Worm (Caenorhabditis elegans): ENCODE data around the gene tank-1.

Gene tank-1

DNA sequence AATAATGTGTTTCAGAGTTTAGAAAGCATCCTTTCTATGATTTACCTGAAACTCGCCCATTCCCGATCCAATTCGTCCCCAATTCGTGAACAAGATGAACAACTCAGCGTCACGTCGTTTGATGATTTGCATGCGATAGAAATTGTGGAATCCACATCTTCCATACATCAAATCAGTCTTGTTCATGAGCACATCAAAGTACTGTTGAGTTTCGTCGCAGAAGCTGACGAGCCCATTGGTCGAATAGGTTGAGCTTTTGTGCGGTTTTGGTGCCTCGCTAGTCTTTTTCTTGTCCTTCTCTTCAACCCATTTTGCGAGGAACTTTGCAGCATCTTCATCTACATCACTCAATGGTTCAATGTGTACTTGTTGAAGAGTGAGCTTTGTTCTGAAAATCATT, 7.6 kb downstream of the tank-1 start:
- no peak for TF ChIP-seq zfp-2 (tag; optimal IDR thresholded peaks at IDR 0.05)
- TF ChIP-seq aha-1 (tag): peak; percentile 73

DNA sequence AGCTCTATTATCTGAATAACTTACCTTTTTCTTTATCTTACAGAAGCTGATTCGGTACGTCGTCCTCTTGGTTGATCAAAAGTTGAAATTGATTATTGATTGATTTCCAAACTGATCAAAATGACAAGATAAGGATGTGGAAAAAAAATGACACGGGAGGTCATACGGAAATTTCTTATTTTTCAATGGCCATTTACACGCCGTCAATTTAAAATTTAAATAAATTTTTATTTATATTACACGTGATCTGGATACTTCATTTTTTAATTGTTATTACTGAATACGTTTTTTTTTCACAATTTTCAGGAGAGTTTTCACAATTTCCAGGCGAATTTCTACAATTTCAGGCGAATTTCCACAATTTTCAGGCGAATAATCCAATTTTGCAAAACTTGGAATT, 9.6 kb downstream of the tank-1 start, which contains the start of gene Y75B7B.2:
Y75B7B.2 (minus strand) TSS at position 101 of the 400 bp plus-strand sequence.
- TF ChIP-seq daf-8 (GFP tag; IDR thresholded peaks at IDR 0.05) (no peak), aha-1 (tag) (peak; percentile 12), snpc-4 (tag; optimal IDR thresholded peaks at IDR 0.05) (no peak), egl-43 (GFP tag; IDR thresholded peaks at IDR 0.05) (no peak), sdz-12 (GFP tag; optimal IDR thresholded peaks at IDR 0.05) (no peak), ZK546.5 (tag; optimal IDR thresholded peaks at IDR 0.05) (no peak)

DNA sequence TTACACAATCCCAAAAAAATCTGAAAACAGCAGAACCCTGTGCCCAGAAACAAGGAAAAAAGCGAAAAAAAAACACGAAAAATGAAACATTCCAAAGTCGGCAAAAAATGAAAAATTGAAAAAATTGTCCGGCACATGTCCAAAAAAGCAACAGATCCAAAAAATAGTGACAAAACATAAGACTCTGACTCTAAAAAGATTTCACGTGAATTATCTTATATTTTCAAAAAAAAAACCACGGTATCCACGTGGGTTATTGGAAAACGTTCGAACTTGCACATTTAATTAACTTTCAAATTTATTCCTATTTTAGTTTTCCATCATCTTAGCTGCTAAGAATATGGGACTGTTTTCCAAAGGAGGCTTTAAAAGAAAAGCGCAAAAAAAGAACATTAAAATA, 14.9 kb downstream of the tank-1 start, which contains the start of gene Y75B7B.1:
Y75B7B.1 (plus strand) TSS at position 301 of the 400 bp plus-strand sequence.
- TF ChIP-seq snpc-4 (tag; optimal IDR thresholded peaks at IDR 0.05): no peak
- no peak for TF ChIP-seq spr-1 (tag; optimal IDR thresholded peaks at IDR 0.05)
- no peak for TF ChIP-seq ZK546.5 (tag; optimal IDR thresholded peaks at IDR 0.05)
- TF ChIP-seq arid-1 (GFP tag; conservative IDR thresholded peaks at IDR 0.05): no peak
- no peak for TF ChIP-seq nhr-41 (GFP tag; IDR thresholded peaks at IDR 0.05)
- TF ChIP-seq F37D6.2 (tag; optimal IDR thresholded peaks at IDR 0.05): no peak
- no peak for TF ChIP-seq nhr-102 (tag; optimal IDR thresholded peaks at IDR 0.05)
- TF ChIP-seq D1046.2 (GFP tag; IDR thresholded peaks at IDR 0.05): no peak
- no peak for TF ChIP-seq cey-2 (tag; optimal IDR thresholded peaks at IDR 0.05; ENCODE audit: borderline replicate concordance, insufficient read depth)
- no peak for TF ChIP-seq dve-1 (tag; optimal IDR thresholded peaks at IDR 0.05; ENCODE audit: insufficient read depth)
- TF ChIP-seq lin-38 (GFP tag; IDR thresholded peaks at IDR 0.05): no peak
- no peak for TF ChIP-seq ceh-32 (tag; optimal IDR thresholded peaks at IDR 0.05; ENCODE audit: poor library complexity)

DNA sequence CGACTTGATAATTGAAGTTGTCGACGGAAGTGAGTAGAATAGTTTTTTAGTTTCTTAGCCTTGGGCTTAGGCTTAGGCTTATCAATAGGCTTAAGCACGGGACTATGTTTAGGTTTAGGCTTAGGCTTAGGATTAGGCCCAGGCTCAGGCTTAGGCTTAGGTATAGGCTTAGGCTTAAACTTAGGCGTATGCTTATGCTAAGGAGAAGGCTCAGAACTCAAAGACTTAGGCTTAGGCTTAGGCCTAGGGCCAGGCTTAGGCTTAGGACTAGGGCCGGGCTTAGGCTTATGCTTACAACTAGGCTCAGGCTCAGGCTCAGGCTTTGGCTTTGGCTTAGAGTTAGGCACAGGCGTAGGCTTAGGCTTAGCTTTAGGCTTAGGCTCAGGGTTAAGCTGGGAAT, 19.0 kb downstream of the tank-1 start:
- TF ChIP-seq unc-62 (GFP tag; optimal IDR thresholded peaks at IDR 0.05 in 1 of 2) (peak in 1 of 2 experiments; percentile 68), unc-62 (tag; optimal IDR thresholded peaks at IDR 0.05) (no peak), skn-1 (tag; optimal IDR thresholded peaks at IDR 0.05) (no peak), F26F4.8 (GFP tag; conservative IDR thresholded peaks at IDR 0.05) (no peak), T20F7.1 (GFP tag; optimal IDR thresholded peaks at IDR 0.05) (no peak), mxl-3 (GFP tag; optimal IDR thresholded peaks at IDR 0.05) (no peak), tag-97 (GFP tag; IDR thresholded peaks at IDR 0.05) (no peak)

ce11 chrV:1263939-1264823, 21.3 kb downstream of the tank-1 start, which contains the start of the genes rab-1 and C39F7.5:
rab-1 (minus strand) TSS chrV:1263989.
C39F7.5 (plus strand) TSS chrV:1264773.
- TF ChIP-seq zip-11 (GFP tag; IDR thresholded peaks at IDR 0.05) (no peak), nhr-6 (tag; optimal IDR thresholded peaks at IDR 0.05) (no peak), aha-1 (tag) (peak; percentile 90), nhr-237 (tag; optimal IDR thresholded peaks at IDR 0.05) (no peak), nhr-28 (tag; optimal IDR thresholded peaks at IDR 0.05) (peak; percentile 53), ctbp-1 (GFP tag; IDR thresholded peaks at IDR 0.05) (no peak), saeg-2 (GFP tag; IDR thresholded peaks at IDR 0.05) (no peak), vab-7 (GFP tag; IDR thresholded peaks at IDR 0.05) (no peak), D1046.2 (GFP tag; IDR thresholded peaks at IDR 0.05) (no peak), lin-13 (GFP tag; optimal IDR thresholded peaks at IDR 0.05) (peak; percentile 16), sdz-12 (GFP tag; optimal IDR thresholded peaks at IDR 0.05) (no peak), hif-1 (tag; optimal IDR thresholded peaks at IDR 0.05) (peak in 1 of 2 experiments; percentile 20), rbr-2 (tag; optimal IDR thresholded peaks at IDR 0.05) (peak; percentile 45), zip-2 (tag; optimal IDR thresholded peaks at IDR 0.05) (no peak), fkh-10 (GFP tag; optimal IDR thresholded peaks at IDR 0.05) (no peak), daf-8 (GFP tag; IDR thresholded peaks at IDR 0.05) (no peak), duxl-1 (tag; optimal IDR thresholded peaks at IDR 0.05; ENCODE audit: poor library complexity) (no peak), lin-38 (GFP tag; IDR thresholded peaks at IDR 0.05) (peak; percentile 93), ceh-82 (tag; optimal IDR thresholded peaks at IDR 0.05) (no peak), daf-19 (GFP tag; conservative IDR thresholded peaks at IDR 0.05) (no peak), dpl-1 (GFP tag; optimal IDR thresholded peaks at IDR 0.05) (peak; percentile 58), lsy-2 (tag; optimal IDR thresholded peaks at IDR 0.05) (peak in 1 of 2 experiments; percentile 65), tra-1 (GFP tag; IDR thresholded peaks at IDR 0.05) (no peak), mep-1 (tag; optimal IDR thresholded peaks at IDR 0.05) (peak; percentile 78)
